Fruit fly (Drosophila melanogaster): Measurements from ENCODE around the gene CG13972.

CG13972 gene

dm6 chr3R:27554964-27555363 is 37.9 kb upstream of the CG13972 start (continued):
- TF ChIP-seq CG8765 (GFP tag; IDR thresholded peaks at IDR 0.05): peak; percentile 40; the same call in 1 of the 2 replicates
- peak; percentile 61 for TF ChIP-seq Hmr (GFP tag; optimal IDR thresholded peaks at IDR 0.05)
- TF ChIP-seq CG10267 (tag; optimal IDR thresholded peaks at IDR 0.05): peak; percentile 74
- TF ChIP-seq CG6683 (GFP tag; optimal IDR thresholded peaks at IDR 0.05): peak; percentile 51
- peak; percentile 64 for TF ChIP-seq emc (GFP tag; optimal IDR thresholded peaks at IDR 0.05)
- TF ChIP-seq Hr78 (GFP tag; optimal IDR thresholded peaks at IDR 0.05): peak in 1 of 2 experiments; percentile 58
- TF ChIP-seq gt (GFP tag; IDR thresholded peaks at IDR 0.05): no peak
- peak; percentile 81 for TF ChIP-seq az2 (GFP tag; optimal IDR thresholded peaks at IDR 0.05)
- TF ChIP-seq cwo (GFP tag; optimal IDR thresholded peaks at IDR 0.05): peak; percentile 68
- TF ChIP-seq CG17385 (GFP tag; optimal IDR thresholded peaks at IDR 0.05): peak; percentile 75
- TF ChIP-seq cato (GFP tag; optimal IDR thresholded peaks at IDR 0.05; ENCODE audit: borderline replicate concordance): peak; percentile 56
- TF ChIP-seq repo (GFP tag; optimal IDR thresholded peaks at IDR 0.05): peak; percentile 45
- 0 out of 2 replicates have a peak, but pooled peaks have one; percentile 40 for TF ChIP-seq CG11696 (GFP tag; IDR thresholded peaks at IDR 0.05)
- no peak for TF ChIP-seq Stat92E (GFP tag; optimal IDR thresholded peaks at IDR 0.05)
- TF ChIP-seq CG12769 (tag; optimal IDR thresholded peaks at IDR 0.05): peak; percentile 74
- peak; percentile 1 for TF ChIP-seq Ets97D (GFP tag; optimal IDR thresholded peaks at IDR 0.05)
- peak; percentile 65 for TF ChIP-seq en (GFP tag; optimal IDR thresholded peaks at IDR 0.05)
- peak; percentile 81 for TF ChIP-seq NfI (GFP tag; optimal IDR thresholded peaks at IDR 0.05)
- no peak for TF ChIP-seq mld (GFP tag; IDR thresholded peaks at IDR 0.05; ENCODE audit: partially characterized antibody)
- TF ChIP-seq CG2129 (GFP tag; IDR thresholded peaks at IDR 0.05; ENCODE audit: partially characterized antibody): no peak
- TF ChIP-seq Lhr (GFP tag; optimal IDR thresholded peaks at IDR 0.05): peak; percentile 53
- TF ChIP-seq HLHmδ (GFP tag; optimal IDR thresholded peaks at IDR 0.05): no peak
- no peak for TF ChIP-seq pita (GFP tag; optimal IDR thresholded peaks at IDR 0.05)
- peak; percentile 35; the same call in 1 of the 2 replicates for TF ChIP-seq MBD-R2 (GFP tag; IDR thresholded peaks at IDR 0.05)
- TF ChIP-seq sima (GFP tag; optimal IDR thresholded peaks at IDR 0.05): peak; percentile 23
- peak; percentile 78 for TF ChIP-seq Dek (tag; optimal IDR thresholded peaks at IDR 0.05)
- peak; percentile 66 for TF ChIP-seq CG8281 (tag; optimal IDR thresholded peaks at IDR 0.05)
- peak; percentile 34 for TF ChIP-seq her (GFP tag; optimal IDR thresholded peaks at IDR 0.05)
- TF ChIP-seq PHDP (tag; optimal IDR thresholded peaks at IDR 0.05): peak; percentile 86
- peak; percentile 86 for TF ChIP-seq tin (GFP tag; optimal IDR thresholded peaks at IDR 0.05)
- TF ChIP-seq croc (GFP tag; conservative IDR thresholded peaks at IDR 0.05): peak; percentile 74
- peak; percentile 68; the same call in 2 of the 3 replicates for TF ChIP-seq CG14050 (GFP tag; IDR thresholded peaks at IDR 0.05)
- peak; percentile 53 for TF ChIP-seq mam (GFP tag; optimal IDR thresholded peaks at IDR 0.05)
- TF ChIP-seq gcm2 (GFP tag; optimal IDR thresholded peaks at IDR 0.05): peak; percentile 48
- TF ChIP-seq Camta (GFP tag; optimal IDR thresholded peaks at IDR 0.05): peak; percentile 77
- no peak for TF ChIP-seq scrt (GFP tag; optimal IDR thresholded peaks at IDR 0.05)
- TF ChIP-seq Elba2 (GFP tag; optimal IDR thresholded peaks at IDR 0.05): no peak
- peak; percentile 74 for TF ChIP-seq Gug (GFP tag; IDR thresholded peaks at IDR 0.05)
- TF ChIP-seq p53 (GFP tag; optimal IDR thresholded peaks at IDR 0.05): no peak
- no peak for TF ChIP-seq CG4282 (GFP tag; optimal IDR thresholded peaks at IDR 0.05)
- no peak for TF ChIP-seq CG6175 (GFP tag; IDR thresholded peaks at IDR 0.05)
- TF ChIP-seq yki (optimal IDR thresholded peaks at IDR 0.05): no peak
- peak; percentile 54 for TF ChIP-seq ab (GFP tag; optimal IDR thresholded peaks at IDR 0.05)
- TF ChIP-seq tll (GFP tag; optimal IDR thresholded peaks at IDR 0.05): no peak
- TF ChIP-seq cas (GFP tag; IDR thresholded peaks at IDR 0.05): 0 out of 2 replicates have a peak, but pooled peaks have one; percentile 47
- TF ChIP-seq CG12104 (GFP tag; optimal IDR thresholded peaks at IDR 0.05): peak; percentile 61
- TF ChIP-seq CG6654 (GFP tag; optimal IDR thresholded peaks at IDR 0.05): peak; percentile 62
- peak; percentile 47 for TF ChIP-seq CG12299 (tag; optimal IDR thresholded peaks at IDR 0.05)
- peak; percentile 90 for TF ChIP-seq Awh (GFP tag; IDR thresholded peaks at IDR 0.05)
- TF ChIP-seq CG6765 (GFP tag; optimal IDR thresholded peaks at IDR 0.05): peak; percentile 59
